Worm (Caenorhabditis elegans): ENCODE data around the gene srh-42.

ce11 chrII:14276409-14276808, 12.5 kb downstream of the srh-42 start, which contains the start of gene Y54G11A.3:
- TF ChIP-seq fkh-2 (tag; optimal IDR thresholded peaks at IDR 0.05) (no peak), unc-62 (GFP tag; optimal IDR thresholded peaks at IDR 0.05) (no peak), elt-1 (tag; optimal IDR thresholded peaks at IDR 0.05) (no peak), nhr-12 (tag; optimal IDR thresholded peaks at IDR 0.05) (no peak), elt-2 (tag; optimal IDR thresholded peaks at IDR 0.05) (no peak), lin-15B (tag; optimal IDR thresholded peaks at IDR 0.05) (no peak), R02D3.7 (tag; optimal IDR thresholded peaks at IDR 0.05) (no peak), pha-4 (tag; optimal IDR thresholded peaks at IDR 0.05) (no peak), nhr-237 (tag; optimal IDR thresholded peaks at IDR 0.05) (no peak), nhr-77 (tag; optimal IDR thresholded peaks at IDR 0.05) (no peak), ceh-28 (tag; optimal IDR thresholded peaks at IDR 0.05) (no peak), nhr-28 (tag; optimal IDR thresholded peaks at IDR 0.05) (no peak), aly-2 (tag; optimal IDR thresholded peaks at IDR 0.05) (no peak), nhr-76 (tag; optimal IDR thresholded peaks at IDR 0.05) (no peak)
